Fruit fly (Drosophila melanogaster) whole organism, pupa: ENCODE measurements around the gene CG32110.

Experiments used
- CG12605 ChIP-seq: fragments of 200-800 bp; sonication (Bioruptor generic); IDR thresholded peaks from 2 replicates; pipeline ENCODE4 v1.3.6; 2022; ENCODE audit warnings: missing biosample characterization, missing genetic modification characterization
- CG14655 ChIP-seq: fragments of 200-800 bp; sonication (Bioruptor generic); optimal IDR thresholded peaks from 3 replicates; lab custom pipeline; 2017; ENCODE audit warnings: mild to moderate bottlenecking, missing biosample characterization, missing genetic modification reagents, missing genetic modification characterization
- CG32121 ChIP-seq: fragments of 200-800 bp; sonication (Bioruptor generic); IDR thresholded peaks from 2 replicates; pipeline ENCODE4 v1.3.6; 2022; ENCODE audit warnings: missing biosample characterization, missing genetic modification characterization
- CG4496 ChIP-seq: fragments of 200-800 bp; sonication (Bioruptor generic); IDR thresholded peaks from 3 replicates; pipeline ENCODE4 v1.3.6; 2022; ENCODE audit warnings: missing biosample characterization, missing genetic modification characterization
- CG8159 ChIP-seq: fragments of 200-800 bp; sonication (Bioruptor generic); optimal IDR thresholded peaks from 3 replicates; lab custom pipeline; 2018; ENCODE audit warnings: missing biosample characterization, mild to moderate bottlenecking, missing genetic modification characterization, moderate library complexity
- CG9948 ChIP-seq: fragments of 200-800 bp; sonication (Bioruptor generic); optimal IDR thresholded peaks from 2 replicates; lab custom pipeline; 2018; ENCODE audit warnings: missing biosample characterization, mild to moderate bottlenecking, missing genetic modification characterization, moderate library complexity
- D1 ChIP-seq: fragments of 200-800 bp; sonication (Bioruptor generic); optimal IDR thresholded peaks from 2 replicates; lab custom pipeline; 2018; ENCODE audit warnings: missing biosample characterization, mild to moderate bottlenecking, missing genetic modification characterization, moderate library complexity
- EcR ChIP-seq: fragments of 200-800 bp; sonication (Bioruptor generic); optimal IDR thresholded peaks from 3 replicates; lab custom pipeline; 2019; ENCODE audit warnings: missing biosample characterization, missing genetic modification characterization, mild to moderate bottlenecking, moderate library complexity, missing genetic modification reagents
- Ets98B ChIP-seq: fragments of 200-800 bp; sonication (Bioruptor generic); IDR thresholded peaks from 2 replicates; pipeline ENCODE4 v1.3.6; 2022; ENCODE audit warnings: missing biosample characterization, missing genetic modification characterization
- Pif1A ChIP-seq: fragments of 200-800 bp; sonication (Bioruptor generic); optimal IDR thresholded peaks from 3 replicates; lab custom pipeline; 2016; ENCODE audit warnings: missing biosample characterization, missing genetic modification characterization
- fd96Ca ChIP-seq: fragments of 200-800 bp; sonication (Bioruptor generic); IDR thresholded peaks from 3 replicates; pipeline ENCODE4 v1.3.6; 2022; ENCODE audit warnings: missing biosample characterization, missing genetic modification characterization
- gl ChIP-seq: fragments of 200-800 bp; sonication (Bioruptor generic); optimal IDR thresholded peaks from 2 replicates; lab custom pipeline; 2018; ENCODE audit warnings: missing biosample characterization, mild to moderate bottlenecking, missing genetic modification characterization
- rn ChIP-seq: fragments of 200-800 bp; sonication (Bioruptor generic); IDR thresholded peaks from 2 replicates; pipeline ENCODE4 v1.3.6; 2022; ENCODE audit warnings: missing biosample characterization, missing genetic modification characterization

dm6 chr3L:12839882-12840281, 31.4 kb downstream of the CG32110 start:
- TF ChIP-seq EcR (GFP tag; lab: Kevin White, UChicago) (no peak), gl (tag; lab: Kevin White, UChicago) (no peak), CG8159 (tag; lab: Kevin White, UChicago) (no peak), CG14655 (no peak), D1 (tag; lab: Kevin White, UChicago) (no peak), CG4496 (no peak), rn (no peak), CG12605 (GFP tag; lab: Robert Waterston, UW) (no peak), CG9948 (no peak), Ets98B (GFP tag; lab: Robert Waterston, UW) (no peak), Pif1A (GFP tag; lab: Kevin White, UChicago) (no peak), fd96Ca (GFP tag; lab: Robert Waterston, UW) (no peak), CG32121 (GFP tag; lab: Robert Waterston, UW) (no peak)
